Worm (Caenorhabditis elegans): ENCODE measurements around the gene F07F6.2.

DNA sequence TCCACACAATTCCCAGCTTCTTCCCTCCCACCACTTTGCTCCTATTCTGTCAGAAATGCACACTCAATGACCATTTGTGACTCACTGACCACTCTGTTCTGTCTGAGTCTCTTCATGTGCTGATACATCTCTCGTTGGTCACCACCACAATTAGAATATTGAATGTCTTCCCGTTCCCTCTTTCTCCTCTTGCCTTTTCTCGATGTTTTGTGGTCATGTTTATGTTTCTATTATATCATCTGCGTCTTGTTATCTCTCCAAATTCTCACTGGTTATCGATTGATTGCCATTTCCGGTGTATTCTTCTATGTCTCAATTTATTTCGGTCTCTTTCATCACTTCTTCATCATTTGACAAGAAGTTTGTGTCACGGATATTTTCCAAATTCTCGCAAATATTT is 30.9 kb downstream of the F07F6.2 start:
- no peak for TF ChIP-seq ztf-11 (tag; optimal IDR thresholded peaks at IDR 0.05)
- TF ChIP-seq lin-13 (GFP tag; optimal IDR thresholded peaks at IDR 0.05), result no peak
- no peak for TF ChIP-seq snpc-4 (tag; optimal IDR thresholded peaks at IDR 0.05)
- TF ChIP-seq ztf-4 (tag; optimal IDR thresholded peaks at IDR 0.05), result no peak
- TF ChIP-seq nhr-237 (tag; optimal IDR thresholded peaks at IDR 0.05), result no peak
- TF ChIP-seq nhr-12 (tag; optimal IDR thresholded peaks at IDR 0.05), result no peak
- no peak for TF ChIP-seq tbx-2 (tag; optimal IDR thresholded peaks at IDR 0.05)
- no peak for TF ChIP-seq dpl-1 (GFP tag; optimal IDR thresholded peaks at IDR 0.05)
- TF ChIP-seq aha-1 (tag; optimal IDR thresholded peaks at IDR 0.05), result no peak
- TF ChIP-seq C04F5.9 (tag; optimal IDR thresholded peaks at IDR 0.05), result no peak
- TF ChIP-seq skn-1 (tag; optimal IDR thresholded peaks at IDR 0.05), result no peak
- no peak for TF ChIP-seq fkh-10 (GFP tag; optimal IDR thresholded peaks at IDR 0.05)
- TF ChIP-seq ceh-63 (GFP tag; optimal IDR thresholded peaks at IDR 0.05), result no peak
- TF ChIP-seq ces-1 (GFP tag; optimal IDR thresholded peaks at IDR 0.05), result no peak
